Worm (Caenorhabditis elegans): ENCODE results near the gene AH9.1.
A peak's percentile ranks its signal among the peaks of the same experiment; 100 is the strongest.

AH9.1 gene

ce11 chrX:2242568-2243185 is 4.1 kb downstream of the AH9.1 start, which contains the start of gene rpl-11.2:
TSS of gene rpl-11.2 (minus strand) at chrX:2242618.
- peak; percentile 87 for TF ChIP-seq him-1 (tag; optimal IDR thresholded peaks at IDR 0.05)
- no peak for TF ChIP-seq dao-5 (tag; optimal IDR thresholded peaks at IDR 0.05)
- peak; percentile 90 for TF ChIP-seq W03F9.2 (tag; optimal IDR thresholded peaks at IDR 0.05)

- TF ChIP-seq dao-5 (tag; optimal IDR thresholded peaks at IDR 0.05) (no peak), W03F9.2 (tag; optimal IDR thresholded peaks at IDR 0.05) (no peak), him-1 (tag; optimal IDR thresholded peaks at IDR 0.05) (no peak)
These were observed 5.5 kb downstream of the AH9.1 start for ce11 chrX:2241147-2241798.

ce11 chrX:2237438-2237961 is 9.3 kb downstream of the AH9.1 start, which contains the start of gene vha-15:
TSS of gene vha-15 (plus strand) at chrX:2237911.
- TF ChIP-seq W03F9.2 (tag; optimal IDR thresholded peaks at IDR 0.05) (peak; percentile 77), him-1 (tag; optimal IDR thresholded peaks at IDR 0.05) (peak; percentile 6), dao-5 (tag; optimal IDR thresholded peaks at IDR 0.05) (no peak)

- TF ChIP-seq dao-5 (tag; optimal IDR thresholded peaks at IDR 0.05), result no peak
- TF ChIP-seq W03F9.2 (tag; optimal IDR thresholded peaks at IDR 0.05), result no peak
- TF ChIP-seq him-1 (tag; optimal IDR thresholded peaks at IDR 0.05), result no peak
These were observed 12.9 kb downstream of the AH9.1 start, which contains the start of gene T14F9.2 for ce11 chrX:2233929-2234328. TSS of gene T14F9.2 (plus strand) at chrX:2234324.

- TF ChIP-seq him-1 (tag; optimal IDR thresholded peaks at IDR 0.05) (no peak), dao-5 (tag; optimal IDR thresholded peaks at IDR 0.05) (no peak), W03F9.2 (tag; optimal IDR thresholded peaks at IDR 0.05) (no peak)
These were observed 15.5 kb downstream of the AH9.1 start for ce11 chrX:2231346-2231745.

- TF ChIP-seq dao-5 (tag; optimal IDR thresholded peaks at IDR 0.05) (no peak), W03F9.2 (tag; optimal IDR thresholded peaks at IDR 0.05) (no peak)
These were observed 17.3 kb downstream of the AH9.1 start, which contains the start of gene lin-32 for ce11 chrX:2229305-2230172. TSS of gene lin-32 (minus strand) at chrX:2230122.

ce11 chrX:2226875-2227355 is 19.9 kb downstream of the AH9.1 start:
- TF ChIP-seq dao-5 (tag; optimal IDR thresholded peaks at IDR 0.05) (peak; percentile 53), W03F9.2 (tag; optimal IDR thresholded peaks at IDR 0.05) (no peak), him-1 (tag; optimal IDR thresholded peaks at IDR 0.05) (peak; percentile 74)

- TF ChIP-seq him-1 (tag; optimal IDR thresholded peaks at IDR 0.05) (no peak), W03F9.2 (tag; optimal IDR thresholded peaks at IDR 0.05) (no peak), dao-5 (tag; optimal IDR thresholded peaks at IDR 0.05) (no peak)
These were observed 26.0 kb downstream of the AH9.1 start, which contains the start of gene hex-1 for ce11 chrX:2220850-2221249. TSS of gene hex-1 (plus strand) at chrX:2221150.

ce11 chrX:2219453-2219852 is 27.4 kb downstream of the AH9.1 start:
- TF ChIP-seq W03F9.2 (tag; optimal IDR thresholded peaks at IDR 0.05) (no peak), him-1 (tag; optimal IDR thresholded peaks at IDR 0.05) (no peak), dao-5 (tag; optimal IDR thresholded peaks at IDR 0.05) (no peak)

ce11 chrX:2219006-2219405 is 27.8 kb downstream of the AH9.1 start:
- TF ChIP-seq dao-5 (tag; optimal IDR thresholded peaks at IDR 0.05), result no peak
- TF ChIP-seq him-1 (tag; optimal IDR thresholded peaks at IDR 0.05), result no peak
- TF ChIP-seq W03F9.2 (tag; optimal IDR thresholded peaks at IDR 0.05), result no peak

ce11 chrX:2216662-2217061 is 30.1 kb downstream of the AH9.1 start:
- no peak for TF ChIP-seq him-1 (tag; optimal IDR thresholded peaks at IDR 0.05)
- no peak for TF ChIP-seq dao-5 (tag; optimal IDR thresholded peaks at IDR 0.05)
- no peak for TF ChIP-seq W03F9.2 (tag; optimal IDR thresholded peaks at IDR 0.05)

ce11 chrX:2216242-2216641 is 30.6 kb downstream of the AH9.1 start:
- no peak for TF ChIP-seq dao-5 (tag; optimal IDR thresholded peaks at IDR 0.05)
- no peak for TF ChIP-seq him-1 (tag; optimal IDR thresholded peaks at IDR 0.05)
- no peak for TF ChIP-seq W03F9.2 (tag; optimal IDR thresholded peaks at IDR 0.05)

ce11 chrX:2215108-2215507 is 31.7 kb downstream of the AH9.1 start:
- no peak for TF ChIP-seq dao-5 (tag; optimal IDR thresholded peaks at IDR 0.05)
- TF ChIP-seq him-1 (tag; optimal IDR thresholded peaks at IDR 0.05), result no peak
- TF ChIP-seq W03F9.2 (tag; optimal IDR thresholded peaks at IDR 0.05), result no peak
